Fruit fly (Drosophila melanogaster): ENCODE measurements around the gene Gtpx.

dm6 chr3L:3369256-3369655, 43.2 kb downstream of the Gtpx start, which contains the start of gene Drs:
- no peak for TF ChIP-seq odd (GFP tag; optimal IDR thresholded peaks at IDR 0.05)
- no peak for TF ChIP-seq fu2 (GFP tag; optimal IDR thresholded peaks at IDR 0.05)
- TF ChIP-seq CG1603 (tag; optimal IDR thresholded peaks at IDR 0.05): no peak
